Worm (Caenorhabditis elegans) whole organism, L1 larva: Measurements from ENCODE around the gene C07E3.10.

ENCODE experiments used
- efl-3 ChIP-seq: fragments of 200-800 bp; sonication (Bioruptor generic); optimal IDR thresholded peaks from 2 replicates; lab custom pipeline; 2018; ENCODE audit warnings: mild to moderate bottlenecking, missing genetic modification characterization, missing compliant biosample characterization
- nhr-76 ChIP-seq: sonication (generic microtip); optimal IDR thresholded peaks from 2 replicates; lab custom pipeline; 2017; ENCODE audit warnings: missing biosample characterization, missing genetic modification characterization
- skn-1 ChIP-seq: fragments of 150-350 bp; optimal IDR thresholded peaks from 2 replicates; lab custom pipeline; 2014; ENCODE audit warnings: missing biosample characterization, missing genetic modification characterization
- sup-37 ChIP-seq: fragments of 200-800 bp; sonication (Bioruptor generic); optimal IDR thresholded peaks from 2 replicates; lab custom pipeline; 2018; ENCODE audit warnings: mild to moderate bottlenecking, missing genetic modification characterization, missing compliant biosample characterization

ce11 chrII:10351963-10352362 is 5.8 kb downstream of the C07E3.10 start, which contains the start of gene C07E3.8:
- TF ChIP-seq skn-1 (no peak), nhr-76 (no peak), efl-3 (GFP tag; lab: Kevin White, UChicago) (no peak), sup-37 (no peak)
